Fruit fly (Drosophila melanogaster): Measurements from ENCODE around the gene Ptip.

The Ptip gene

DNA sequence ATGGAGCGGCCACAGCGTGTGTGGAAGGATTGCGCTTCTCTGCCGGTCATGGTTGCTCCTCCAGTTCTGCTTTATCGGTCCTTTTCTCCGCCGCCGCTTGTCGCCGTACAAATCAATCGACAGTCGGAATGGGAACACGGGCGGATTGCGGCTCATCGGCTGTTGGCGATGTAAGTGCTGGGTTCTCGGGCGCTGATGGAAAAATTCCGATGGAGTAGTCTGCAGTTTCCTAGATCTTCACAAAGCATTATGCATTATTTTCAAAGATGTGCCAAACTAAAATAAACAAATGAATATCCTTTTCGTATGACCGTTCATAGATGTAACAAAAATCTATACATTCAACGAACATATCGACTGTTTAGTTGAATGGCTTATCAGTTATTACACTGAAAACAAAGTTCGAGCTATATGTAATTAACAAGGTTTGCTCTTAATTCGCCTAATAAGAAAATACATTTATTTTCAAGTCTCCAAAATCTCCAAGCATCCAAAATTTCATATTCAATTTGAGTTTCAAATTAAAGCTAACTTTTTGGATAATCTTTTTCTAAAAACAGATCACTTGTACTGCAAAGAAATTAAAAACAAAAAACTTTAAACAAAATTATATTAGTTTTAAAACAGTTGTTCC is 20.8 kb upstream of the Ptip start, which contains the start of gene Neurl4 (continued):
- TF ChIP-seq lov (optimal IDR thresholded peaks at IDR 0.05) (no peak), lov (GFP tag; IDR thresholded peaks at IDR 0.05) (no peak), dimm (GFP tag; IDR thresholded peaks at IDR 0.05) (no peak), tin (GFP tag; optimal IDR thresholded peaks at IDR 0.05) (peak; percentile 49), usp (GFP tag; optimal IDR thresholded peaks at IDR 0.05) (no peak), CG12659 (GFP tag; optimal IDR thresholded peaks at IDR 0.05) (peak; percentile 80), CG12299 (tag; optimal IDR thresholded peaks at IDR 0.05) (peak; percentile 1), hth (optimal IDR thresholded peaks at IDR 0.05) (no peak), CG1647 (GFP tag; optimal IDR thresholded peaks at IDR 0.05) (no peak), Sry-δ (GFP tag; optimal IDR thresholded peaks at IDR 0.05) (peak; percentile 46), CG12071 (GFP tag; optimal IDR thresholded peaks at IDR 0.05) (no peak), CG15601 (tag; optimal IDR thresholded peaks at IDR 0.05) (peak; percentile 93), repo (GFP tag; optimal IDR thresholded peaks at IDR 0.05) (no peak), tll (GFP tag; optimal IDR thresholded peaks at IDR 0.05) (no peak), ATbp (GFP tag; optimal IDR thresholded peaks at IDR 0.05) (no peak), oc (tag; optimal IDR thresholded peaks at IDR 0.05) (no peak), CG4707 (GFP tag; optimal IDR thresholded peaks at IDR 0.05) (no peak), cg (GFP tag; optimal IDR thresholded peaks at IDR 0.05) (no peak), kah (GFP tag; optimal IDR thresholded peaks at IDR 0.05) (peak; percentile 31), pnt (GFP tag; optimal IDR thresholded peaks at IDR 0.05) (peak; percentile 61), NfI (GFP tag; optimal IDR thresholded peaks at IDR 0.05) (no peak), CG7987 (GFP tag; optimal IDR thresholded peaks at IDR 0.05) (no peak), Ssrp (tag; optimal IDR thresholded peaks at IDR 0.05) (peak; percentile 80), ab (GFP tag; optimal IDR thresholded peaks at IDR 0.05) (no peak), Jarid2 (GFP tag; optimal IDR thresholded peaks at IDR 0.05) (no peak), nerfin-2 (GFP tag; IDR thresholded peaks at IDR 0.05; ENCODE audit: partially characterized antibody) (no peak), HmgZ (tag; optimal IDR thresholded peaks at IDR 0.05) (peak; percentile 84), MTF-1 (GFP tag; optimal IDR thresholded peaks at IDR 0.05; ENCODE audit: borderline replicate concordance) (no peak), Ravus (GFP tag; IDR thresholded peaks at IDR 0.05) (no peak; the same call in 1 of the 2 replicates), Hr39 (optimal IDR thresholded peaks at IDR 0.05) (no peak), sd (tag; optimal IDR thresholded peaks at IDR 0.05) (no peak), CG31365 (tag; optimal IDR thresholded peaks at IDR 0.05) (peak; percentile 17), CG7786 (GFP tag; optimal IDR thresholded peaks at IDR 0.05) (peak; percentile 73), mirr (GFP tag; optimal IDR thresholded peaks at IDR 0.05) (no peak), Hey (tag; optimal IDR thresholded peaks at IDR 0.05) (no peak), CG9437 (GFP tag; optimal IDR thresholded peaks at IDR 0.05) (peak; percentile 47), Dref (GFP tag; IDR thresholded peaks at IDR 0.05) (no peak; the same call in 1 of the 2 replicates), trem (tag; optimal IDR thresholded peaks at IDR 0.05) (peak; percentile 76), knrl (GFP tag; IDR thresholded peaks at IDR 0.05; ENCODE audit: partially characterized antibody) (no peak), tx (GFP tag; optimal IDR thresholded peaks at IDR 0.05) (peak; percentile 60), CG17912 (GFP tag; optimal IDR thresholded peaks at IDR 0.05) (peak; percentile 20), mam (GFP tag; optimal IDR thresholded peaks at IDR 0.05) (peak; percentile 82), CG15514 (GFP tag; optimal IDR thresholded peaks at IDR 0.05) (no peak), CG17612 (GFP tag; IDR thresholded peaks at IDR 0.05) (no peak), CHES-1-like (GFP tag; optimal IDR thresholded peaks at IDR 0.05) (peak; percentile 67), CG8478 (optimal IDR thresholded peaks at IDR 0.05) (no peak), bsh (GFP tag; optimal IDR thresholded peaks at IDR 0.05) (peak in 1 of 2 experiments; percentile 83), CG10209 (GFP tag; optimal IDR thresholded peaks at IDR 0.05) (no peak), CG9215 (GFP tag; IDR thresholded peaks at IDR 0.05) (no peak; the same call in 1 of the 2 replicates), C15 (GFP tag; IDR thresholded peaks at IDR 0.05) (no peak), CG18764 (GFP tag; optimal IDR thresholded peaks at IDR 0.05) (no peak)
